Fruit fly (Drosophila melanogaster) whole organism, embryonic: Measurements from ENCODE around the gene Syt12.

ENCODE experiments used
- Asciz ChIP-seq: fragments of 200-800 bp; sonication (Bioruptor generic); optimal IDR thresholded peaks from 2 replicates; lab custom pipeline; 2017; ENCODE audit warnings: missing biosample characterization, mild to moderate bottlenecking, missing genetic modification characterization, missing genetic modification reagents
- Awh ChIP-seq: fragments of 200-800 bp; sonication (Bioruptor generic); IDR thresholded peaks from 2 replicates; pipeline ENCODE4, ENCODE4 v1.3.6; 2022; ENCODE audit warnings: missing biosample characterization, missing genetic modification characterization
- BEAF-32 ChIP-seq: fragments of 200-800 bp; sonication (Bioruptor generic); optimal IDR thresholded peaks from 3 replicates; lab custom pipeline; 2017; ENCODE audit warnings: missing biosample characterization, missing genetic modification characterization, mild to moderate bottlenecking, moderate library complexity, missing genetic modification reagents
- CG10209 ChIP-seq: fragments of 200-800 bp; sonication (Bioruptor generic); optimal IDR thresholded peaks from 3 replicates; lab custom pipeline; 2017; ENCODE audit warnings: missing biosample characterization, mild to moderate bottlenecking, missing genetic modification characterization, missing genetic modification reagents
- CG11093 ChIP-seq: fragments of 200-800 bp; sonication (Bioruptor generic); IDR thresholded peaks from 3 replicates; pipeline ENCODE4 v1.3.6; 2022; ENCODE audit warnings: missing biosample characterization, missing genetic modification characterization
- CG11560 ChIP-seq: fragments of 200-800 bp; sonication (Bioruptor generic); IDR thresholded peaks from 3 replicates; pipeline ENCODE4 v1.3.6; 2022; ENCODE audit warnings: missing biosample characterization, missing genetic modification characterization
- CG12071 ChIP-seq: fragments of 200-800 bp; sonication (Bioruptor generic); optimal IDR thresholded peaks from 3 replicates; lab custom pipeline; 2018; ENCODE audit warnings: missing biosample characterization, mild to moderate bottlenecking, missing genetic modification characterization
- CG12744 ChIP-seq: fragments of 200-800 bp; sonication (Bioruptor generic); optimal IDR thresholded peaks from 2 replicates; lab custom pipeline; 2016; ENCODE audit warnings: missing biosample characterization, missing genetic modification characterization
- CG12769 ChIP-seq: fragments of 200-800 bp; sonication (Bioruptor generic); optimal IDR thresholded peaks from 2 replicates; lab custom pipeline; 2019; ENCODE audit warnings: missing biosample characterization, mild to moderate bottlenecking, missing genetic modification characterization, moderate library complexity
- CG15696 ChIP-seq: fragments of 200-800 bp; sonication (Bioruptor generic); optimal IDR thresholded peaks from 2 replicates; lab custom pipeline; 2019; ENCODE audit warnings: missing biosample characterization, mild to moderate bottlenecking, missing genetic modification characterization, moderate library complexity
- CG16863 ChIP-seq: fragments of 200-800 bp; sonication (Bioruptor generic); optimal IDR thresholded peaks from 3 replicates; lab custom pipeline; 2016; ENCODE audit warnings: missing biosample characterization, missing genetic modification characterization
- CG17359 ChIP-seq: fragments of 200-800 bp; sonication (Bioruptor generic); optimal IDR thresholded peaks from 3 replicates; lab custom pipeline; 2018; ENCODE audit warnings: missing biosample characterization, mild to moderate bottlenecking, missing genetic modification characterization, moderate library complexity
- CG17361 ChIP-seq: fragments of 200-800 bp; sonication (Bioruptor generic); IDR thresholded peaks from 3 replicates; pipeline ENCODE4 v1.3.6; 2022; ENCODE audit warnings: missing biosample characterization, missing genetic modification characterization
- CG17385 ChIP-seq: fragments of 200-800 bp; sonication (Bioruptor generic); optimal IDR thresholded peaks from 3 replicates; lab custom pipeline; 2018; ENCODE audit warnings: missing biosample characterization, mild to moderate bottlenecking, missing genetic modification characterization
- CG18599 ChIP-seq: fragments of 200-800 bp; sonication (Bioruptor generic); optimal IDR thresholded peaks from 3 replicates; lab custom pipeline; 2017; ENCODE audit warnings: missing biosample characterization, missing genetic modification characterization, mild to moderate bottlenecking, moderate library complexity, missing genetic modification reagents
- CG2116 ChIP-seq: fragments of 200-800 bp; sonication (Bioruptor generic); optimal IDR thresholded peaks from 3 replicates; lab custom pipeline; 2018; ENCODE audit warnings: missing biosample characterization, mild to moderate bottlenecking, missing genetic modification characterization
- CG3281 ChIP-seq: fragments of 200-800 bp; sonication (Bioruptor generic); optimal IDR thresholded peaks from 3 replicates; lab custom pipeline; 2017; ENCODE audit warnings: missing biosample characterization, mild to moderate bottlenecking, missing genetic modification characterization
- CG34376 ChIP-seq: fragments of 200-800 bp; sonication (Bioruptor generic); optimal IDR thresholded peaks from 2 replicates; lab custom pipeline; 2018; ENCODE audit warnings: missing biosample characterization, mild to moderate bottlenecking, missing genetic modification characterization
- CG6683 ChIP-seq: fragments of 200-800 bp; sonication (Bioruptor generic); optimal IDR thresholded peaks from 2 replicates; lab custom pipeline; 2017; ENCODE audit warnings: missing biosample characterization, mild to moderate bottlenecking, missing genetic modification characterization, missing genetic modification reagents
- CG6813 ChIP-seq: fragments of 200-800 bp; sonication (Bioruptor generic); optimal IDR thresholded peaks from 2 replicates; lab custom pipeline; 2017; ENCODE audit warnings: missing biosample characterization, missing genetic modification characterization, mild to moderate bottlenecking, moderate library complexity, missing genetic modification reagents
- CG7987 ChIP-seq: fragments of 200-800 bp; sonication (Bioruptor generic); optimal IDR thresholded peaks from 2 replicates; lab custom pipeline; 2018; ENCODE audit warnings: missing biosample characterization, mild to moderate bottlenecking, missing genetic modification characterization, moderate library complexity
- CG8290 ChIP-seq, 3 experiments: fragments of 200-800 bp; sonication (Bioruptor generic); optimal IDR thresholded peaks; 2 replicates each; lab custom pipeline; 2016 to 2019; ENCODE audit warnings: missing biosample characterization in 3 of 3, missing genetic modification characterization in 3 of 3, mild to moderate bottlenecking in 2 of 3, moderate library complexity in 1 of 3
- CG9797 ChIP-seq: fragments of 200-800 bp; sonication (Bioruptor generic); optimal IDR thresholded peaks from 3 replicates; lab custom pipeline; 2018; ENCODE audit warnings: missing biosample characterization, mild to moderate bottlenecking, missing genetic modification characterization
- CG9932 ChIP-seq: fragments of 200-800 bp; sonication (Bioruptor generic); IDR thresholded peaks from 2 replicates; pipeline ENCODE4 v1.3.6; 2022; ENCODE audit warnings: missing biosample characterization, missing genetic modification characterization
- CTCF ChIP-seq: fragments of 200-800 bp; sonication (Bioruptor generic); optimal IDR thresholded peaks from 2 replicates; lab custom pipeline; 2017; ENCODE audit warnings: missing biosample characterization, mild to moderate bottlenecking, missing genetic modification characterization, moderate library complexity
- Dfd ChIP-seq, 2 experiments: fragments of >200 bp; optimal IDR thresholded peaks; 2 replicates each; lab custom pipeline; 2017; ENCODE audit warnings: missing biosample characterization in 2 of 2, missing genetic modification characterization in 2 of 2
- Dip3 ChIP-seq: fragments of 200-800 bp; sonication (Bioruptor generic); optimal IDR thresholded peaks from 3 replicates; lab custom pipeline; 2016; ENCODE audit warnings: missing biosample characterization, missing genetic modification characterization
- Ets97D ChIP-seq: fragments of 200-800 bp; sonication (Bioruptor generic); optimal IDR thresholded peaks from 3 replicates; lab custom pipeline; 2016; ENCODE audit warnings: missing biosample characterization, missing genetic modification characterization
- Hey ChIP-seq: fragments of 200-800 bp; sonication (Bioruptor generic); optimal IDR thresholded peaks from 3 replicates; lab custom pipeline; 2018; ENCODE audit warnings: missing biosample characterization, mild to moderate bottlenecking, missing genetic modification characterization
- HmgZ ChIP-seq: fragments of 200-800 bp; sonication (Bioruptor generic); optimal IDR thresholded peaks from 2 replicates; lab custom pipeline; 2018; ENCODE audit warnings: missing biosample characterization, mild to moderate bottlenecking, missing genetic modification characterization
- Hmr ChIP-seq: fragments of 200-800 bp; sonication (Bioruptor generic); optimal IDR thresholded peaks from 3 replicates; lab custom pipeline; 2017; ENCODE audit warnings: mild to moderate bottlenecking, missing biosample characterization, missing genetic modification reagents, missing genetic modification characterization
- Med ChIP-seq: fragments of 200-800 bp; sonication (Bioruptor generic); peaks from one replicate; lab custom pipeline; 2016; ENCODE audit warnings: missing biosample characterization, missing genetic modification characterization, mild to moderate bottlenecking, inconsistent platforms, moderate library complexity
- Oaz ChIP-seq: fragments of 200-800 bp; sonication (Bioruptor generic); IDR thresholded peaks from 2 replicates; pipeline ENCODE4 v1.3.6; 2022; ENCODE audit warnings: missing biosample characterization, missing genetic modification characterization
- Oli ChIP-seq: fragments of 200-800 bp; sonication (Bioruptor generic); optimal IDR thresholded peaks from 2 replicates; lab custom pipeline; 2018; ENCODE audit warnings: missing biosample characterization, mild to moderate bottlenecking, missing genetic modification characterization, moderate library complexity
- Ravus ChIP-seq: fragments of 200-800 bp; sonication (Bioruptor generic); IDR thresholded peaks from 2 replicates; pipeline ENCODE4 v1.3.6; 2022; ENCODE audit warnings: missing biosample characterization, missing genetic modification characterization
- ac ChIP-seq: fragments of 200-800 bp; sonication (Bioruptor generic); optimal IDR thresholded peaks from 3 replicates; lab custom pipeline; 2017; ENCODE audit warnings: missing biosample characterization, mild to moderate bottlenecking, missing genetic modification characterization
- al ChIP-seq: fragments of 200-800 bp; sonication (Bioruptor generic); IDR thresholded peaks from 2 replicates; pipeline ENCODE4 v1.3.6; 2022; ENCODE audit warnings: missing biosample characterization, missing genetic modification characterization
- ase ChIP-seq: fragments of 200-800 bp; sonication (Bioruptor generic); IDR thresholded peaks from 3 replicates; pipeline ENCODE4 v1.3.6; 2022; ENCODE audit warnings: missing biosample characterization, missing genetic modification characterization
- chm ChIP-seq: fragments of 200-800 bp; sonication (Bioruptor generic); IDR thresholded peaks from 2 replicates; pipeline ENCODE4 v1.3.6; 2022; ENCODE audit warnings: missing biosample characterization, missing genetic modification characterization
- danr ChIP-seq: fragments of 200-800 bp; sonication (Bioruptor generic); IDR thresholded peaks from 2 replicates; pipeline ENCODE4 v1.3.6; 2022; ENCODE audit warnings: missing biosample characterization, missing genetic modification characterization
- exex ChIP-seq: fragments of 200-800 bp; sonication (Bioruptor generic); optimal IDR thresholded peaks from 4 replicates; lab custom pipeline; 2018; ENCODE audit warnings: missing biosample characterization, mild to moderate bottlenecking, missing genetic modification characterization, moderate library complexity
- gro ChIP-seq: fragments of 200-800 bp; sonication (Bioruptor generic); optimal IDR thresholded peaks from 2 replicates; lab custom pipeline; 2016; ENCODE audit warnings: missing biosample characterization, missing genetic modification characterization
- hbn ChIP-seq: fragments of 200-800 bp; sonication (Bioruptor generic); IDR thresholded peaks from 2 replicates; pipeline ENCODE4 v1.3.6; 2022; ENCODE audit warnings: missing biosample characterization, missing genetic modification characterization; ENCODE audit not compliant: partially characterized antibody
- insv ChIP-seq, 2 experiments: fragments of 200-800 bp; sonication (Bioruptor generic); optimal IDR thresholded peaks; 3 replicates each; lab custom pipeline; 2016 to 2018; ENCODE audit warnings: missing biosample characterization in 2 of 2, missing genetic modification characterization in 2 of 2
- mirr ChIP-seq: fragments of 200-800 bp; sonication (Bioruptor generic); optimal IDR thresholded peaks from 3 replicates; lab custom pipeline; 2018; ENCODE audit warnings: missing biosample characterization, mild to moderate bottlenecking, missing genetic modification characterization
- otp ChIP-seq: fragments of 200-800 bp; sonication (Bioruptor generic); IDR thresholded peaks from 3 replicates; pipeline ENCODE4, ENCODE4 v1.3.6; 2022; ENCODE audit warnings: missing biosample characterization, missing genetic modification characterization
- ranshi ChIP-seq: fragments of 200-800 bp; sonication (Bioruptor generic); IDR thresholded peaks from 2 replicates; pipeline ENCODE4 v1.3.6; 2022; ENCODE audit warnings: missing biosample characterization, missing genetic modification characterization
- repo ChIP-seq: fragments of 200-800 bp; sonication (Bioruptor generic); optimal IDR thresholded peaks from 2 replicates; lab custom pipeline; 2016; ENCODE audit warnings: missing biosample characterization, missing genetic modification characterization
- row ChIP-seq: fragments of 200-800 bp; sonication (Bioruptor generic); IDR thresholded peaks from 3 replicates; pipeline ENCODE4 v1.3.6; 2022; ENCODE audit warnings: missing biosample characterization, missing genetic modification characterization
- wor ChIP-seq: fragments of 200-800 bp; sonication (Bioruptor generic); IDR thresholded peaks from 2 replicates; pipeline ENCODE4 v1.3.6; 2022; ENCODE audit warnings: missing biosample characterization, missing genetic modification characterization
- zen ChIP-seq: fragments of 200-800 bp; sonication (Bioruptor generic); optimal IDR thresholded peaks from 3 replicates; lab custom pipeline; 2018; ENCODE audit warnings: missing biosample characterization, mild to moderate bottlenecking, missing genetic modification characterization, moderate library complexity

Gene Syt12

DNA sequence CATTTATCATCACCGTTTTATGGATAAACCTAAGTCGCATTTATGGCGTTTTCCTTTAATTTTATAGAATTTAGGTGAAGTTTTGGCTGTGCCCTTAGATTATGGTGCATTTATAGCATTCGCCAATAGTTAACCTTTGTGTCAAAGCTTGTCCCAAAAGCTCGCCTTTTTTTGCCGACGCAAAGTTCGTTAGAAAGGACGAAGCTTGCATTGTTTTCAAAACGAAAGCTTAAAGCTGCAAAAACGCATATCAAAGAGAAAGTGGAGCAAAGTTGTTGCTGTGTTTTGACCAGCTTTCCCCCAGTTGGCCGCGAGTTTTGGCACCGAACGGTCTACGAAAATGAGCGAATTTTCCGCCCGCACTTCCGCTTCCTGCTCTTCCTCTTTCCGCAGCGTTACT lies at the start of gene Syt12:
Gene Syt12 (plus strand): TSS at position 301 of the 400 bp plus-strand sequence.
- TF ChIP-seq CG8290 (GFP tag; optimal IDR thresholded peaks at IDR 0.05; lab: Kevin White, UChicago) (no peak), CG8290 (tag; optimal IDR thresholded peaks at IDR 0.05; lab: Kevin White, UChicago) (no peak), CG7987 (GFP tag; lab: Kevin White, UChicago) (no peak), Ravus (GFP tag; lab: Robert Waterston, UW) (no peak), row (GFP tag; lab: Robert Waterston, UW) (no peak), chm (GFP tag; lab: Robert Waterston, UW) (no peak), Hey (tag; lab: Kevin White, UChicago) (no peak), CG17385 (GFP tag; lab: Kevin White, UChicago) (peak; percentile 2), otp (GFP tag; lab: Robert Waterston, UW) (no peak), Awh (GFP tag; lab: Robert Waterston, UW) (no peak), Oli (no peak), zen (tag; lab: Kevin White, UChicago) (no peak), ase (no peak), CG34376 (peak; percentile 16), al (GFP tag; lab: Robert Waterston, UW) (no peak), Ets97D (GFP tag; lab: Kevin White, UChicago) (peak; percentile 46), Asciz (no peak), CTCF (GFP tag; lab: Kevin White, UChicago) (peak; percentile 21), CG18599 (GFP tag; lab: Kevin White, UChicago) (peak; percentile 1), ranshi (GFP tag; lab: Robert Waterston, UW) (no peak), CG6683 (GFP tag; lab: Kevin White, UChicago) (no peak), repo (GFP tag; lab: Kevin White, UChicago) (no peak), CG17359 (no peak), wor (no peak), CG12071 (GFP tag; lab: Kevin White, UChicago) (peak; percentile 4), Dip3 (no peak)

dm6 chrX:13310764-13311163 lies 48.3 kb upstream of the Syt12 start:
- TF ChIP-seq hbn (no peak), CG11093 (GFP tag; lab: Robert Waterston, UW) (no peak), CG9797 (GFP tag; lab: Kevin White, UChicago) (no peak), mirr (GFP tag; lab: Kevin White, UChicago) (peak; percentile 70), Oaz (GFP tag; lab: Robert Waterston, UW) (no peak), CG12769 (tag; lab: Kevin White, UChicago) (peak; percentile 88), Med (peak; percentile 25), Awh (GFP tag; lab: Robert Waterston, UW) (0 out of 2 replicates have a peak, but pooled peaks have one; percentile 20), insv (GFP tag; optimal IDR thresholded peaks at IDR 0.05; lab: Kevin White, UChicago) (no peak), BEAF-32 (GFP tag; lab: Kevin White, UChicago) (no peak), CG9932 (peak; percentile 23; the same call in 1 of the 2 replicates), HmgZ (tag; lab: Kevin White, UChicago) (peak; percentile 25), Hmr (GFP tag; lab: Kevin White, UChicago) (peak; percentile 26), CG17361 (GFP tag; lab: Robert Waterston, UW) (no peak), gro (GFP tag; lab: Kevin White, UChicago) (peak; percentile 19), CG6813 (no peak), CG3281 (GFP tag; lab: Kevin White, UChicago) (peak; percentile 9), danr (GFP tag; lab: Robert Waterston, UW) (no peak), CG11560 (tag; lab: Robert Waterston, UW) (no peak), CG10209 (peak; percentile 5), ac (GFP tag; lab: Kevin White, UChicago) (no peak), CG8290 (GFP tag; optimal IDR thresholded peaks at IDR 0.05; lab: Kevin White, UChicago) (no peak), CG8290 (tag; optimal IDR thresholded peaks at IDR 0.05; lab: Kevin White, UChicago) (peak in 1 of 2 experiments; percentile 58), CG2116 (no peak), exex (tag; lab: Kevin White, UChicago) (peak; percentile 72), Dfd (GFP tag; optimal IDR thresholded peaks at IDR 0.05; lab: Kevin White, UChicago) (no peak), CG12744 (GFP tag; lab: Kevin White, UChicago) (no peak), CG15696 (tag; lab: Kevin White, UChicago) (no peak), CG16863 (GFP tag; lab: Kevin White, UChicago) (no peak)
